Fruit fly (Drosophila melanogaster) whole organism, prepupa: Measurements from ENCODE around the gene Ir94b.
A peak's percentile ranks its signal among the peaks of the same experiment; 100 is the strongest.

ENCODE experiments used
- Blimp-1 ChIP-seq: fragments of 200-800 bp; sonication (Bioruptor generic); optimal IDR thresholded peaks from 3 replicates; lab custom pipeline; 2017; ENCODE audit warnings: missing biosample characterization, missing genetic modification characterization, mild to moderate bottlenecking, moderate library complexity, missing genetic modification reagents
- CG10669 ChIP-seq: fragments of 200-800 bp; sonication (Bioruptor generic); optimal IDR thresholded peaks from 3 replicates; lab custom pipeline; 2018; ENCODE audit warnings: missing biosample characterization, mild to moderate bottlenecking, missing genetic modification characterization, moderate library complexity
- CG11902 ChIP-seq: fragments of 200-800 bp; sonication (Bioruptor generic); optimal IDR thresholded peaks from 3 replicates; lab custom pipeline; 2016; ENCODE audit warnings: missing biosample characterization, missing genetic modification characterization
- CG15336 ChIP-seq: fragments of 200-800 bp; sonication (Bioruptor generic); IDR thresholded peaks from 2 replicates; pipeline ENCODE4 v1.3.6; 2022; ENCODE audit warnings: missing biosample characterization, missing genetic modification characterization
- CG1621 ChIP-seq: fragments of 200-800 bp; sonication (Bioruptor generic); optimal IDR thresholded peaks from 3 replicates; lab custom pipeline; 2018; ENCODE audit warnings: missing biosample characterization, mild to moderate bottlenecking, missing genetic modification characterization
- CG3032 ChIP-seq: fragments of 200-800 bp; optimal IDR thresholded peaks from 2 replicates; lab custom pipeline; 2019; ENCODE audit warnings: missing biosample characterization, mild to moderate bottlenecking, missing genetic modification characterization, moderate library complexity
- CG31627 ChIP-seq: fragments of 200-800 bp; sonication (Bioruptor generic); optimal IDR thresholded peaks from 3 replicates; lab custom pipeline; 2016; ENCODE audit warnings: missing biosample characterization, missing genetic modification characterization
- CG32006 ChIP-seq: fragments of 200-800 bp; sonication (Bioruptor generic); optimal IDR thresholded peaks from 3 replicates; lab custom pipeline; 2017; ENCODE audit warnings: missing biosample characterization, mild to moderate bottlenecking, missing genetic modification characterization
- CG4318 ChIP-seq: fragments of 200-800 bp; sonication (Bioruptor generic); optimal IDR thresholded peaks from 3 replicates; lab custom pipeline; 2017; ENCODE audit warnings: missing biosample characterization, mild to moderate bottlenecking, missing genetic modification characterization
- CG6163 ChIP-seq: fragments of 200-800 bp; sonication (Bioruptor generic); IDR thresholded peaks from 3 replicates; pipeline ENCODE4 v1.3.6; 2022; ENCODE audit warnings: missing biosample characterization, missing genetic modification characterization
- CG6792 ChIP-seq: fragments of 200-800 bp; sonication (Bioruptor generic); optimal IDR thresholded peaks from 3 replicates; lab custom pipeline; 2016; ENCODE audit warnings: missing biosample characterization, missing genetic modification characterization
- CG6808 ChIP-seq: fragments of 200-800 bp; sonication (Bioruptor generic); optimal IDR thresholded peaks from 3 replicates; lab custom pipeline; 2017; ENCODE audit warnings: missing biosample characterization, missing genetic modification characterization, mild to moderate bottlenecking, moderate library complexity, missing genetic modification reagents
- CG8119 ChIP-seq: fragments of 200-800 bp; sonication (Bioruptor generic); IDR thresholded peaks from 3 replicates; pipeline ENCODE4 v1.3.6; 2022; ENCODE audit warnings: missing biosample characterization, missing genetic modification characterization
- CG8319 ChIP-seq: fragments of 200-800 bp; sonication (Bioruptor generic); optimal IDR thresholded peaks from 3 replicates; lab custom pipeline; 2016; ENCODE audit warnings: missing biosample characterization, missing genetic modification characterization
- Ets21C ChIP-seq: fragments of 200-800 bp; sonication (Bioruptor generic); optimal IDR thresholded peaks from 3 replicates; lab custom pipeline; 2016; ENCODE audit warnings: missing biosample characterization, missing genetic modification characterization
- Ets96B ChIP-seq: fragments of 200-800 bp; optimal IDR thresholded peaks from 2 replicates; lab custom pipeline; 2019; ENCODE audit warnings: missing biosample characterization, mild to moderate bottlenecking, missing genetic modification characterization, moderate library complexity
- Gug ChIP-seq: fragments of 200-800 bp; sonication (Bioruptor generic); IDR thresholded peaks from 2 replicates; pipeline ENCODE4 v1.3.6; 2022; ENCODE audit warnings: missing biosample characterization, missing genetic modification characterization
- Hr4 ChIP-seq: fragments of 200-800 bp; sonication (Bioruptor generic); optimal IDR thresholded peaks from 3 replicates; lab custom pipeline; 2016; ENCODE audit warnings: missing biosample characterization, missing genetic modification characterization
- Lpt ChIP-seq: fragments of 200-800 bp; sonication (Bioruptor generic); optimal IDR thresholded peaks from 3 replicates; lab custom pipeline; 2016; ENCODE audit warnings: missing biosample characterization, missing genetic modification characterization
- OdsH ChIP-seq: fragments of 200-800 bp; sonication (Bioruptor generic); optimal IDR thresholded peaks from 3 replicates; lab custom pipeline; 2016; ENCODE audit warnings: missing biosample characterization, missing genetic modification characterization
- Sox14 ChIP-seq: fragments of 200-800 bp; sonication (Bioruptor generic); optimal IDR thresholded peaks from 3 replicates; lab custom pipeline; 2016; ENCODE audit warnings: missing biosample characterization, missing genetic modification characterization
- Sox15 ChIP-seq: fragments of 200-800 bp; sonication (Bioruptor generic); optimal IDR thresholded peaks from 3 replicates; lab custom pipeline; 2016; ENCODE audit warnings: missing biosample characterization, missing genetic modification characterization
- acj6 ChIP-seq: fragments of 200-800 bp; sonication (Bioruptor generic); optimal IDR thresholded peaks from 3 replicates; lab custom pipeline; 2016; ENCODE audit warnings: missing biosample characterization, missing genetic modification characterization
- eg ChIP-seq: fragments of 200-800 bp; sonication (Bioruptor generic); IDR thresholded peaks from 3 replicates; pipeline ENCODE4 v1.3.6; 2022; ENCODE audit warnings: missing biosample characterization, missing genetic modification characterization
- esn ChIP-seq: fragments of 200-800 bp; sonication (Bioruptor generic); optimal IDR thresholded peaks from 2 replicates; lab custom pipeline; 2016; ENCODE audit warnings: missing biosample characterization, mild to moderate bottlenecking, missing genetic modification characterization, moderate library complexity
- fd59A ChIP-seq: fragments of 200-800 bp; sonication (Bioruptor generic); optimal IDR thresholded peaks from 2 replicates; lab custom pipeline; 2017; ENCODE audit warnings: missing biosample characterization, mild to moderate bottlenecking, missing genetic modification characterization, missing genetic modification reagents
- fkh ChIP-seq: fragments of 200-800 bp; sonication (Bioruptor generic); optimal IDR thresholded peaks from 3 replicates; lab custom pipeline; 2017; ENCODE audit warnings: missing biosample characterization, mild to moderate bottlenecking, missing genetic modification characterization, moderate library complexity
- lz ChIP-seq: fragments of 200-800 bp; sonication (Bioruptor generic); optimal IDR thresholded peaks from 3 replicates; lab custom pipeline; 2016; ENCODE audit warnings: missing biosample characterization, missing genetic modification characterization
- net ChIP-seq: fragments of 200-800 bp; sonication (Bioruptor generic); optimal IDR thresholded peaks from 3 replicates; lab custom pipeline; 2016; ENCODE audit warnings: missing biosample characterization, missing genetic modification characterization
- salr ChIP-seq, 2 experiments: fragments of 200-800 bp; sonication (Bioruptor generic); optimal IDR thresholded peaks; 3 replicates each; lab custom pipeline; 2016 to 2018; ENCODE audit warnings: missing biosample characterization in 2 of 2, missing genetic modification characterization in 2 of 2, mild to moderate bottlenecking in 1 of 2
- spab ChIP-seq: fragments of 200-800 bp; sonication (Bioruptor generic); optimal IDR thresholded peaks from 2 replicates; lab custom pipeline; 2017; ENCODE audit warnings: missing biosample characterization, mild to moderate bottlenecking, missing genetic modification characterization, missing genetic modification reagents
- ss ChIP-seq, 2 experiments: fragments of 200-800 bp; sonication (Bioruptor generic); optimal IDR thresholded peaks; 2 replicates in 1 of 2; 3 replicates in 1 of 2; lab custom pipeline; 2017 to 2018; ENCODE audit warnings: mild to moderate bottlenecking in 2 of 2, missing biosample characterization in 2 of 2, missing genetic modification characterization in 2 of 2, moderate library complexity in 1 of 2
- svp ChIP-seq: fragments of 200-800 bp; sonication (Bioruptor generic); peaks from one replicate; lab custom pipeline; 2016; ENCODE audit warnings: missing biosample characterization, missing genetic modification characterization
- topi ChIP-seq: fragments of 200-800 bp; sonication (Bioruptor generic); optimal IDR thresholded peaks from 3 replicates; lab custom pipeline; 2016; ENCODE audit warnings: missing biosample characterization, missing genetic modification characterization
- vri ChIP-seq: fragments of 200-800 bp; sonication (Bioruptor generic); optimal IDR thresholded peaks from 3 replicates; lab custom pipeline; 2016; ENCODE audit warnings: missing biosample characterization, mild to moderate bottlenecking, missing genetic modification characterization

Gene Ir94b

dm6 chr3R:22158243-22158642 is 41.2 kb upstream of the Ir94b start (continued):
- TF ChIP-seq ss (GFP tag; optimal IDR thresholded peaks at IDR 0.05; lab: Kevin White, UChicago) (peak in 1 of 2 experiments; percentile 59), CG11902 (GFP tag; lab: Kevin White, UChicago) (no peak), CG32006 (GFP tag; lab: Kevin White, UChicago) (peak; percentile 51), CG8319 (GFP tag; lab: Kevin White, UChicago) (no peak), Blimp-1 (no peak), CG6163 (GFP tag; lab: Robert Waterston, UW) (peak; percentile 75), Hr4 (no peak), OdsH (GFP tag; lab: Kevin White, UChicago) (peak; percentile 30), spab (GFP tag; lab: Kevin White, UChicago) (peak; percentile 49), CG6792 (peak; percentile 23), Gug (GFP tag; lab: Robert Waterston, UW) (0 out of 2 replicates have a peak, but pooled peaks have one; percentile 34), salr (GFP tag; optimal IDR thresholded peaks at IDR 0.05; lab: Kevin White, UChicago) (peak in 1 of 2 experiments; percentile 32), CG4318 (no peak)
- TF ChIP-seq, all 60 proteins: peak for 31

- TF ChIP-seq acj6 (no peak), Sox14 (GFP tag; lab: Kevin White, UChicago) (no peak), CG15336 (GFP tag; lab: Robert Waterston, UW) (no peak), fkh (GFP tag; lab: Kevin White, UChicago) (no peak), Sox15 (no peak), CG6163 (GFP tag; lab: Robert Waterston, UW) (no peak), CG10669 (no peak), svp (GFP tag; lab: Kevin White, UChicago) (no peak), topi (GFP tag; lab: Kevin White, UChicago) (no peak), OdsH (GFP tag; lab: Kevin White, UChicago) (no peak), CG8319 (GFP tag; lab: Kevin White, UChicago) (no peak), vri (GFP tag; lab: Kevin White, UChicago) (no peak), Blimp-1 (no peak), CG6808 (GFP tag; lab: Kevin White, UChicago) (no peak), net (no peak), CG31627 (no peak), CG1621 (tag; lab: Kevin White, UChicago) (no peak)
Observed at dm6 chr3R:22153693-22154092, 36.6 kb upstream of the Ir94b start.

dm6 chr3R:22152424-22152823 is 35.4 kb upstream of the Ir94b start:
- TF ChIP-seq CG11902 (GFP tag; lab: Kevin White, UChicago): no peak
- no peak for TF ChIP-seq esn (GFP tag; lab: Kevin White, UChicago)
- no peak for TF ChIP-seq CG3032 (tag; lab: Kevin White, UChicago)
- TF ChIP-seq Ets96B (tag; lab: Kevin White, UChicago): no peak
- TF ChIP-seq Ets21C (GFP tag; lab: Kevin White, UChicago): no peak
- TF ChIP-seq fd59A: no peak
- TF ChIP-seq CG1621 (tag; lab: Kevin White, UChicago): no peak
- no peak for TF ChIP-seq CG4318
- TF ChIP-seq Sox15: no peak
- TF ChIP-seq lz (GFP tag; lab: Kevin White, UChicago): no peak
- no peak for TF ChIP-seq CG6792
- TF ChIP-seq CG31627: no peak
- no peak for TF ChIP-seq Hr4
- TF ChIP-seq Lpt (GFP tag; lab: Kevin White, UChicago): no peak
- no peak for TF ChIP-seq CG15336 (GFP tag; lab: Robert Waterston, UW)

dm6 chr3R:22150433-22150832 is 33.4 kb upstream of the Ir94b start:
- peak; percentile 58; the same call in 2 of the 3 replicates for TF ChIP-seq eg (GFP tag; lab: Robert Waterston, UW)
- peak; percentile 2 for TF ChIP-seq CG31627
- peak; percentile 38; the same call in 1 of the 2 replicates for TF ChIP-seq CG15336 (GFP tag; lab: Robert Waterston, UW)
- TF ChIP-seq Blimp-1: no peak
- no peak for TF ChIP-seq CG11902 (GFP tag; lab: Kevin White, UChicago)
- peak; percentile 13; the same call in 2 of the 3 replicates for TF ChIP-seq CG8119 (GFP tag; lab: Robert Waterston, UW)
- peak; percentile 56 for TF ChIP-seq CG6163 (GFP tag; lab: Robert Waterston, UW)
- TF ChIP-seq fkh (GFP tag; lab: Kevin White, UChicago): peak; percentile 52
- TF ChIP-seq, all 60 proteins: peak for 6
